Fruit fly (Drosophila melanogaster) whole organism, wandering third instar larva: ENCODE data around the gene mRpL51.
A peak's percentile ranks its signal among the peaks of the same experiment; 100 is the strongest.

Source experiments
- Abd-B ChIP-seq: fragments of >200 bp; optimal IDR thresholded peaks from 2 replicates; lab custom pipeline; 2017; ENCODE audit warnings: missing biosample characterization, missing genetic modification characterization
- CG32264 ChIP-seq: fragments of 200-800 bp; sonication (Bioruptor generic); optimal IDR thresholded peaks from 2 replicates; lab custom pipeline; 2016; ENCODE audit warnings: missing biosample characterization, missing genetic modification characterization
- CG9705 ChIP-seq: fragments of 200-800 bp; sonication (Bioruptor generic); optimal IDR thresholded peaks from 2 replicates; lab custom pipeline; 2018; ENCODE audit warnings: missing biosample characterization, mild to moderate bottlenecking, missing genetic modification characterization
- CrebA ChIP-seq: fragments of 200-800 bp; sonication (Bioruptor generic); optimal IDR thresholded peaks from 2 replicates; lab custom pipeline; 2016; ENCODE audit warnings: missing biosample characterization, mild to moderate bottlenecking, missing genetic modification characterization, borderline replicate concordance
- Dfd ChIP-seq: fragments of >200 bp; optimal IDR thresholded peaks from 2 replicates; lab custom pipeline; 2017; ENCODE audit warnings: missing biosample characterization, missing genetic modification characterization
- Dif ChIP-seq: fragments of 200-275, 200-300 bp; sonication (Bioruptor generic); optimal IDR thresholded peaks from 2 replicates; lab custom pipeline; 2018; ENCODE audit warnings: missing biosample characterization, missing genetic modification characterization; ENCODE audit not compliant: partially characterized antibody
- GATAd ChIP-seq: sonication (Bioruptor generic); optimal IDR thresholded peaks from 2 replicates; lab custom pipeline; 2016; ENCODE audit warnings: missing biosample characterization, missing genetic modification characterization
- HLH106 ChIP-seq: fragments of 200-800 bp; optimal IDR thresholded peaks from 3 replicates; lab custom pipeline; 2019; ENCODE audit warnings: missing biosample characterization, mild to moderate bottlenecking, missing genetic modification characterization, moderate library complexity
- Hnf4 ChIP-seq: fragments of 200-800 bp; sonication (Bioruptor generic); optimal IDR thresholded peaks from 2 replicates; lab custom pipeline; 2016; ENCODE audit warnings: missing biosample characterization, mild to moderate bottlenecking, missing genetic modification characterization
- Hr78 ChIP-seq: fragments of >200 bp; optimal IDR thresholded peaks from 2 replicates; lab custom pipeline; 2017; ENCODE audit warnings: missing biosample characterization, missing genetic modification characterization
- Hr83 ChIP-seq: fragments of 200-300 bp; sonication (Bioruptor generic); optimal IDR thresholded peaks from 2 replicates; lab custom pipeline; 2016; ENCODE audit warnings: missing biosample characterization, mild to moderate bottlenecking, missing genetic modification characterization, moderate library complexity; ENCODE audit not compliant: poor library complexity, severe bottlenecking
- Jra ChIP-seq: sonication (Bioruptor generic); optimal IDR thresholded peaks from 2 replicates; lab custom pipeline; 2016; ENCODE audit warnings: missing biosample characterization, missing genetic modification characterization
- Mio ChIP-seq: sonication (Bioruptor generic); optimal IDR thresholded peaks from 2 replicates; lab custom pipeline; 2016; ENCODE audit warnings: missing biosample characterization, missing genetic modification characterization
- Myc ChIP-seq: fragments of >200 bp; optimal IDR thresholded peaks from 2 replicates; lab custom pipeline; 2017
- N ChIP-seq: fragments of >200 bp; optimal IDR thresholded peaks from 2 replicates; lab custom pipeline; 2018; ENCODE audit warnings: missing biosample characterization, missing external identifiers, missing genetic modification characterization
- OdsH ChIP-seq: fragments of 200-800 bp; sonication (Bioruptor generic); optimal IDR thresholded peaks from 2 replicates; lab custom pipeline; 2016; ENCODE audit warnings: missing biosample characterization, mild to moderate bottlenecking, missing genetic modification characterization
- Rel ChIP-seq, 2 experiments: fragments of 200-800 bp; sonication (Bioruptor generic) in 1 of 2; optimal IDR thresholded peaks; 2 replicates in 1 of 2; 3 replicates in 1 of 2; lab custom pipeline; 2016 to 2019; ENCODE audit warnings: mild to moderate bottlenecking in 2 of 2, missing biosample characterization in 2 of 2, missing genetic modification characterization in 2 of 2, moderate library complexity in 1 of 2
- Sp1 ChIP-seq: fragments of 200-800 bp; sonication (Bioruptor generic); optimal IDR thresholded peaks from 3 replicates; lab custom pipeline; 2019; ENCODE audit warnings: missing biosample characterization, mild to moderate bottlenecking, missing genetic modification characterization, moderate library complexity
- Vsx2 ChIP-seq: fragments of 200-300, 225-300 bp; sonication (Bioruptor generic); optimal IDR thresholded peaks from 2 replicates; lab custom pipeline; 2018; ENCODE audit warnings: missing biosample characterization, missing genetic modification characterization; ENCODE audit not compliant: partially characterized antibody
- br ChIP-seq: fragments of 200-800 bp; sonication (Bioruptor generic); optimal IDR thresholded peaks from 2 replicates; lab custom pipeline; 2016; ENCODE audit warnings: missing biosample characterization, missing genetic modification characterization
- brk ChIP-seq: fragments of 200-800 bp; sonication (Bioruptor generic); optimal IDR thresholded peaks from 2 replicates; lab custom pipeline; 2016; ENCODE audit warnings: missing biosample characterization, mild to moderate bottlenecking, missing genetic modification characterization
- dl ChIP-seq, 2 experiments: fragments of 175-275, 200-275 bp in 1 of 2; fragments of 200-275 bp in 1 of 2; sonication (Bioruptor generic); optimal IDR thresholded peaks; lab custom pipeline; 2018; ENCODE audit warnings: mild to moderate bottlenecking in 2 of 2, missing biosample characterization in 2 of 2, missing genetic modification characterization in 2 of 2, moderate library complexity in 2 of 2; ENCODE audit not compliant: partially characterized antibody in 2 of 2, insufficient read depth in 1 of 2
- dmrt93B ChIP-seq: fragments of 200-800 bp; sonication (Bioruptor generic); optimal IDR thresholded peaks from 2 replicates; lab custom pipeline; 2018; ENCODE audit warnings: missing biosample characterization, mild to moderate bottlenecking, missing genetic modification characterization
- dsf ChIP-seq: sonication (Bioruptor generic); optimal IDR thresholded peaks from 2 replicates; lab custom pipeline; 2016; ENCODE audit warnings: missing biosample characterization, missing genetic modification characterization, borderline replicate concordance
- ey ChIP-seq: fragments of 200-800 bp; sonication (Bioruptor generic); optimal IDR thresholded peaks from 2 replicates; lab custom pipeline; 2016; ENCODE audit warnings: missing biosample characterization, missing genetic modification characterization
- foxo ChIP-seq, 2 experiments: fragments of 200-800 bp; sonication (Bioruptor generic); optimal IDR thresholded peaks; 2 replicates in 1 of 2; 3 replicates in 1 of 2; lab custom pipeline; 2016 to 2017; ENCODE audit warnings: missing biosample characterization in 2 of 2, missing genetic modification characterization in 2 of 2
- fru ChIP-seq: fragments of 200-800 bp; sonication (Bioruptor generic); optimal IDR thresholded peaks from 3 replicates; lab custom pipeline; 2016; ENCODE audit warnings: missing biosample characterization, mild to moderate bottlenecking, missing genetic modification characterization
- h ChIP-seq: fragments of 200-800 bp; sonication (Bioruptor generic); optimal IDR thresholded peaks from 3 replicates; lab custom pipeline; 2016; ENCODE audit warnings: missing biosample characterization, mild to moderate bottlenecking, missing genetic modification characterization
- jim ChIP-seq: fragments of 175-275, 200-325 bp; sonication (Bioruptor generic); optimal IDR thresholded peaks from 2 replicates; lab custom pipeline; 2016; ENCODE audit warnings: missing biosample characterization, mild to moderate bottlenecking, missing genetic modification characterization
- lola ChIP-seq: fragments of >200 bp; optimal IDR thresholded peaks from 2 replicates; lab custom pipeline; 2017; ENCODE audit warnings: missing biosample characterization, missing genetic modification characterization
- pan ChIP-seq: fragments of >200 bp; optimal IDR thresholded peaks from 2 replicates; lab custom pipeline; 2017
- psq ChIP-seq: fragments of 200-800 bp; sonication (Bioruptor generic); optimal IDR thresholded peaks from 3 replicates; lab custom pipeline; 2017; ENCODE audit warnings: missing biosample characterization, mild to moderate bottlenecking, missing genetic modification characterization, moderate library complexity
- rgr ChIP-seq: fragments of 200-800 bp; sonication (Bioruptor generic); optimal IDR thresholded peaks from 3 replicates; lab custom pipeline; 2016; ENCODE audit warnings: missing biosample characterization, mild to moderate bottlenecking, missing genetic modification characterization
- sage ChIP-seq: fragments of 200-800 bp; sonication (Bioruptor generic); optimal IDR thresholded peaks from 2 replicates; lab custom pipeline; 2016; ENCODE audit warnings: missing biosample characterization, mild to moderate bottlenecking, missing genetic modification characterization
- sv ChIP-seq: fragments of 200-800 bp; sonication (Bioruptor generic); optimal IDR thresholded peaks from 3 replicates; lab custom pipeline; 2016; ENCODE audit warnings: missing biosample characterization, missing genetic modification characterization
- tai ChIP-seq: sonication (Bioruptor generic); optimal IDR thresholded peaks from 2 replicates; lab custom pipeline; 2016; ENCODE audit warnings: missing biosample characterization, missing genetic modification characterization
- usp ChIP-seq: fragments of >200 bp; optimal IDR thresholded peaks from 2 replicates; lab custom pipeline; 2017; ENCODE audit warnings: missing biosample characterization, missing genetic modification characterization
- woc ChIP-seq: sonication (Bioruptor generic); optimal IDR thresholded peaks from 2 replicates; lab custom pipeline; 2016; ENCODE audit warnings: missing biosample characterization, mild to moderate bottlenecking, missing genetic modification characterization

Gene mRpL51

DNA sequence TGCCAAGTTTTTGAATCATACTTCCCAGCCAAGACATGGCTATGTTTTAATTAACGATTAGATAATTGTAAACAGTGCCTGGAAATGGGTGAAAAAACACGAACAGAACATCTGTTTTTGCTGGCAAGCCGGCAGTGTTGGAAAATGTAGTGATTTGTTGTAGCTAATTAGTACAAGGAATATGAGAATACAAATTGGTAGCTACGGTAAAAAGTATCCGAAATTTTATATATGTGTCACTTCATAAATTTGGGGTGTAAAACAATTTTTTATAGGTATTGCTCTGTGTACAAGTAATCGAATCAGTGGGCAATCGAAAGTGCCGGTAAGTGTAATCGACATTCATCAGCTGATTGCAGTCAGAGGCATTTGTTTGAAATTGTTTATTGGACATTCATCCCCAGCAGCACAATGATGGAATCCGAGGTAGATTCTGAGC, at the start of gene mRpL51, which contains the start of gene Uba4:
mRpL51 (minus strand) TSS at position 125 of the 439 bp plus-strand sequence.
Uba4 (plus strand) TSS at position 156 of the 439 bp plus-strand sequence.
- TF ChIP-seq Rel (GFP tag; optimal IDR thresholded peaks at IDR 0.05; lab: Kevin White, UChicago) (no peak), Rel (tag; optimal IDR thresholded peaks at IDR 0.05; lab: Kevin White, UChicago) (no peak), woc (GFP tag; lab: Kevin White, UChicago) (no peak), rgr (peak; percentile 75), GATAd (GFP tag; lab: Kevin White, UChicago) (no peak), Mio (GFP tag; lab: Kevin White, UChicago) (no peak), Hr83 (peak; percentile 42), N (no peak), fru (GFP tag; lab: Kevin White, UChicago) (no peak), Myc (lab: Kevin White, UChicago) (no peak), HLH106 (peak; percentile 36), OdsH (GFP tag; lab: Kevin White, UChicago) (peak; percentile 64), tai (GFP tag; lab: Kevin White, UChicago) (no peak), Vsx2 (GFP tag; lab: Kevin White, UChicago) (peak; percentile 98), sage (GFP tag; lab: Kevin White, UChicago) (no peak), Hr78 (GFP tag; lab: Kevin White, UChicago) (no peak), Dfd (GFP tag; lab: Kevin White, UChicago) (no peak), Jra (GFP tag; lab: Kevin White, UChicago) (peak; percentile 72), lola (GFP tag; lab: Kevin White, UChicago) (no peak), dl (GFP tag; optimal IDR thresholded peaks at IDR 0.05; lab: Kevin White, UChicago; ENCODE audit: insufficient read depth in 1 of 2, partially characterized antibody in 2 of 2) (no peak), usp (GFP tag; lab: Kevin White, UChicago) (no peak), CrebA (GFP tag; lab: Kevin White, UChicago) (no peak), br (peak; percentile 56), CG32264 (GFP tag; lab: Kevin White, UChicago) (peak; percentile 52), psq (GFP tag; lab: Kevin White, UChicago) (peak; percentile 46), foxo (GFP tag; optimal IDR thresholded peaks at IDR 0.05; lab: Kevin White, UChicago) (peak; percentile 43 to 53), jim (no peak), brk (GFP tag; lab: Kevin White, UChicago) (no peak), Abd-B (GFP tag; lab: Kevin White, UChicago) (no peak), h (GFP tag; lab: Kevin White, UChicago) (peak; percentile 79), Sp1 (peak; percentile 46), CG9705 (no peak), pan (lab: Kevin White, UChicago) (no peak), Dif (no peak), sv (peak; percentile 38), dmrt93B (GFP tag; lab: Kevin White, UChicago) (no peak), dsf (GFP tag; lab: Kevin White, UChicago) (peak; percentile 12), ey (GFP tag; lab: Kevin White, UChicago) (peak; percentile 53), Hnf4 (GFP tag; lab: Kevin White, UChicago) (peak; percentile 81)

DNA sequence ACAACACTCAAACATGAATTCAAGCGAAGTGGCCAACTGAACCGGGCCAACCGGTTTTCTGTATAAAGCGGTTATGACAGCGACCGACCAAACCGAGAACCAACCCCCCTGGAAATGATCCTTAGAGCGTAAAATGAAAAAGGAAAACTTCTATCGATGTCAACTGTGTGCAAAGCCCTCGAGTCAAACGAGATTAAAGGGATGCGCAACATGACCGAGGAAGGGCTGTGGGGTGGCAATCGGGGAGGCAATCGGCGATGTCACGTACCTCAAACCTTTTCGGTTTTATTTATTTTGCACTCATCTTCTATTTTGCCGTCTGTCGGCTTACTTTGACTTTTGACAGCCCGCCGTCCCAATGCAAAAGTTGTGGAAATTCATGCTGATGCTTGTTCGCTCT, 39.0 kb upstream of the mRpL51 start:
- TF ChIP-seq woc (GFP tag; lab: Kevin White, UChicago) (no peak), Rel (GFP tag; optimal IDR thresholded peaks at IDR 0.05; lab: Kevin White, UChicago) (no peak), Rel (tag; optimal IDR thresholded peaks at IDR 0.05; lab: Kevin White, UChicago) (no peak), CrebA (GFP tag; lab: Kevin White, UChicago) (no peak), CG32264 (GFP tag; lab: Kevin White, UChicago) (no peak), Mio (GFP tag; lab: Kevin White, UChicago) (no peak), Dif (no peak), GATAd (GFP tag; lab: Kevin White, UChicago) (no peak), Hr78 (GFP tag; lab: Kevin White, UChicago) (no peak), pan (lab: Kevin White, UChicago) (no peak), Sp1 (no peak), dsf (GFP tag; lab: Kevin White, UChicago) (no peak), ey (GFP tag; lab: Kevin White, UChicago) (no peak), fru (GFP tag; lab: Kevin White, UChicago) (no peak), foxo (GFP tag; optimal IDR thresholded peaks at IDR 0.05; lab: Kevin White, UChicago) (no peak), Hnf4 (GFP tag; lab: Kevin White, UChicago) (no peak), brk (GFP tag; lab: Kevin White, UChicago) (no peak), dmrt93B (GFP tag; lab: Kevin White, UChicago) (no peak), Dfd (GFP tag; lab: Kevin White, UChicago) (no peak)
